Fruit fly (Drosophila melanogaster) whole organism: ENCODE data around the gene Fibp.

Source experiments
- CG8478 ChIP-seq: fragments of >200 bp; optimal IDR thresholded peaks from 2 replicates; lab custom pipeline; 2018; ENCODE audit warnings: inconsistent platforms
- Dll ChIP-seq: fragments of >200 bp; optimal IDR thresholded peaks from 2 replicates; lab custom pipeline; 2017
- EcR ChIP-seq, 2 experiments: fragments of >200 bp; optimal IDR thresholded peaks; 2 replicates each; lab custom pipeline; 2017; ENCODE audit warnings: missing biosample characterization in 2 of 2, missing genetic modification characterization in 2 of 2, missing genetic modification reagents in 2 of 2
- pan ChIP-seq: fragments of >200 bp; optimal IDR thresholded peaks from 2 replicates; lab custom pipeline; 2017
- psq ChIP-seq: fragments of >200 bp; optimal IDR thresholded peaks from 2 replicates; lab custom pipeline; 2017
- usp ChIP-seq: fragments of >200 bp; optimal IDR thresholded peaks from 2 replicates; lab custom pipeline; 2017; ENCODE audit warnings: missing biosample characterization, missing genetic modification characterization, mixed read lengths

- TF ChIP-seq psq (lab: Kevin White, UChicago) (no peak), pan (no peak), Dll (no peak), CG8478 (lab: Kevin White, UChicago) (no peak), usp (no peak), EcR (GFP tag; optimal IDR thresholded peaks at IDR 0.05; lab: Kevin White, UChicago) (no peak)
These were observed 10.2 kb downstream of the Fibp start for dm6 chr3L:19807521-19807920.
